Worm (Caenorhabditis elegans) whole organism, L3 larva: ENCODE measurements around the gene nspa-2.

Source experiments
- ama-1 ChIP-seq: fragments of 150-350 bp; optimal IDR thresholded peaks from 2 replicates; lab custom pipeline; 2018
- daf-12 ChIP-seq: fragments of 150-350 bp; optimal IDR thresholded peaks from 2 replicates; lab custom pipeline; 2014; ENCODE audit warnings: missing biosample characterization, missing genetic modification reagents, missing genetic modification characterization
- elt-1 ChIP-seq: fragments of 150-350 bp; optimal IDR thresholded peaks from 2 replicates; lab custom pipeline; 2014; ENCODE audit warnings: missing biosample characterization, missing genetic modification characterization
- elt-2 ChIP-seq: sonication (generic microtip); optimal IDR thresholded peaks from 2 replicates; lab custom pipeline; 2016; ENCODE audit warnings: missing genetic modification reagents, mild to moderate bottlenecking, missing genetic modification characterization, missing compliant biosample characterization
- fos-1 ChIP-seq: fragments of 150-350 bp; optimal IDR thresholded peaks from 2 replicates; lab custom pipeline; 2014; ENCODE audit warnings: missing biosample characterization, missing genetic modification characterization
- nhr-77 ChIP-seq: fragments of 150-350 bp; optimal IDR thresholded peaks from 2 replicates; lab custom pipeline; 2014; ENCODE audit warnings: missing biosample characterization, missing genetic modification characterization
- skn-1 ChIP-seq: fragments of 150-350 bp; optimal IDR thresholded peaks from 2 replicates; lab custom pipeline; 2014; ENCODE audit warnings: missing biosample characterization, missing genetic modification characterization
- snpc-4 ChIP-seq: fragments of 150-350 bp; optimal IDR thresholded peaks from 2 replicates; lab custom pipeline; 2014; ENCODE audit warnings: missing biosample characterization, missing genetic modification characterization
- unc-39 ChIP-seq: sonication (generic microtip); optimal IDR thresholded peaks from 4 replicates; lab custom pipeline; 2017; ENCODE audit warnings: missing biosample characterization, missing genetic modification characterization
- ztf-11 ChIP-seq: fragments of 150-350 bp; optimal IDR thresholded peaks from 2 replicates; lab custom pipeline; 2014; ENCODE audit warnings: missing biosample characterization, missing genetic modification characterization

- TF ChIP-seq fos-1 (tag; lab: Kevin White, UChicago): no peak
- TF ChIP-seq elt-1: no peak
- no peak for TF ChIP-seq nhr-77
- no peak for TF ChIP-seq unc-39 (tag; lab: Kevin White, UChicago)
- TF ChIP-seq skn-1 (tag; lab: Kevin White, UChicago): no peak
- no peak for TF ChIP-seq daf-12
- no peak for TF ChIP-seq ztf-11 (tag; lab: Kevin White, UChicago)
- TF ChIP-seq ama-1 (lab: Kevin White, UChicago): peak; percentile 68
- TF ChIP-seq snpc-4 (tag; lab: Kevin White, UChicago): no peak
- peak; percentile 87 for TF ChIP-seq elt-2 (tag; lab: Kevin White, UChicago)
Observed at ce11 chrV:14850530-14850929, 40.4 kb upstream of the nspa-2 start.
